Worm (Caenorhabditis elegans) whole organism, early embryonic: Measurements from ENCODE around the gene alh-11.

Source experiments
- B0310.2 ChIP-seq: sonication (generic microtip); optimal IDR thresholded peaks from 2 replicates; lab custom pipeline; 2016; ENCODE audit warnings: mild to moderate bottlenecking, missing genetic modification characterization, missing compliant biosample characterization
- aly-1 ChIP-seq: sonication (generic microtip); optimal IDR thresholded peaks from 2 replicates; lab custom pipeline; 2016; ENCODE audit warnings: missing genetic modification characterization, missing compliant biosample characterization
- ama-1 ChIP-seq: fragments of 150-350 bp; optimal IDR thresholded peaks from 2 replicates; lab custom pipeline; 2014
- ets-7 ChIP-seq: sonication (generic microtip); optimal IDR thresholded peaks from 2 replicates; lab custom pipeline; 2016; ENCODE audit warnings: missing genotype, missing genetic modification characterization, missing compliant biosample characterization
- flt-1 ChIP-seq: fragments of 200-800 bp; sonication (Bioruptor generic); IDR thresholded peaks from 2 replicates; pipeline ENCODE4 v1.3.6; 2022; ENCODE audit warnings: missing genetic modification characterization, missing compliant biosample characterization
- hmbx-1 ChIP-seq: sonication (generic microtip); optimal IDR thresholded peaks from 2 replicates; lab custom pipeline; 2016; ENCODE audit warnings: mild to moderate bottlenecking, missing genetic modification characterization, missing compliant biosample characterization
- hmg-4 ChIP-seq: fragments of 200-800 bp; sonication (Bioruptor generic); optimal IDR thresholded peaks from 2 replicates; lab custom pipeline; 2018; ENCODE audit warnings: mild to moderate bottlenecking, missing genetic modification characterization, missing compliant biosample characterization
- pes-1 ChIP-seq: fragments of 200-800 bp; sonication (Bioruptor generic); IDR thresholded peaks from 2 replicates; pipeline ENCODE4 v1.3.6; 2022; ENCODE audit warnings: missing genetic modification reagents, missing genetic modification characterization, missing compliant biosample characterization
- tbx-11 ChIP-seq: fragments of 200-800 bp; sonication (Bioruptor generic); IDR thresholded peaks from 2 replicates; pipeline ENCODE4 v1.3.6; 2022; ENCODE audit warnings: missing genetic modification characterization, missing compliant biosample characterization
- tra-4 ChIP-seq: sonication (generic microtip); optimal IDR thresholded peaks from 2 replicates; lab custom pipeline; 2017; ENCODE audit warnings: missing genetic modification characterization, missing compliant biosample characterization

DNA sequence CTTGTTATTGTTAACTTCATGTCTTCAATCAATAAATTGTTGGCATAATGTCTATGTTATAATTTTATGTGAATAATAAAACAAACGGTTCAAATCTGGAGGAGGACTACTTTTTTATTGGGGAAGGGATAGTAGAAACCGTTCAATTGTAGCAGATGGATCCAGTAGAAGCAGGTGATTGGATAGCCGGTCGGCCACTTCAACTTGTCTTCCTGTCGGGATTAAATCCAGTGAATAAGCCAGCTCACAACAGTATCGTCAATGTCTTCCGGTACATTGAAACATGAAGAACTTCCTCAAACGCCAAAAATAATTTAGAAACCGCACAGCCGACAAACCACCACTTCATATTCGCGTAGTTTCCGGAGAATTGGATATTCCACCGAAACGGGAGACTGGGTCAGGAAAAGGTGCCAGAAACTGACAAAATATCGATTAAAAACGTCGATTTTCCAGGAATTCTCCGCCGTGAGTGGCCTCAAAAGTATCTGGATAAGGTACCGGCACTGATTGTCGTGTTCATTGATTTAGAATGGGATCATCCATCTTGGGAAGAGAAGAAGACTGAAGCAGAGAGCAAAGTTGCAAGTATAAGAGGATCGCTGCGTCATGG lies 16.4 kb upstream of the alh-11 start, which contains the start of gene trpp-11:
- TF ChIP-seq hmg-4 (no peak), ama-1 (lab: Kevin White, UChicago) (no peak), aly-1 (tag; lab: Kevin White, UChicago) (no peak), B0310.2 (tag; lab: Kevin White, UChicago) (no peak), tra-4 (no peak), pes-1 (no peak), hmbx-1 (tag; lab: Kevin White, UChicago) (no peak), ets-7 (no peak), flt-1 (GFP tag; lab: Robert Waterston, UW) (no peak), tbx-11 (GFP tag; lab: Robert Waterston, UW) (no peak)
